Worm (Caenorhabditis elegans): ENCODE results near the gene tric-1B.1.

The tric-1B.1 gene

DNA sequence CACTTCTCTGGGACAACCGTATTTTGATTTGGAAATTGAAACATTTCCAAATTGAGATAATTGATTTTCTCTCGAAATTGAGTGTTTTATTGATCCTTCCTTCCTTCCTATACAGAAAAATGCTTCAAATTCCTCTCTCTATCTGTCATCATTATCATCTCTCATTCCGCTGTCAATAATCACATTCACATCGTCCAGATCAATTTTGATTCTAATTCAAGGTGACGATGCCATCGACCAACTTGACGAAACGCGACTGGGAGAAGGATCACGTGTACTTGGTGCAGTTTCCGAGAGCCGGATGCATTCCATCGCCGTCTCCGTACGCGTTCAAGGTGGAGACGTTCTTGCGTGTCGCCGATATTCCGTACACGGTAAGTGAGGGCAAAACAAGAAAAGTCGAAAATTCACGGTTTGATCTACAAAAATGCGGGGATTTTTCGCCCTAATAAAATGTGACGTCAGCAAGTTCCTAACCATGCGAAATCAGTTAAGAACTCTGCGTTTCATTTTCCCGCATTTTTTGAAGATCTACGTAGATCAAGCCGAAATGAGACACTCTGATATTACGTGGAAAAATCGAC, 2.0 kb downstream of the tric-1B.1 start, which contains the start of gene faxc-1:
Gene faxc-1, plus strand, starts transcription at position 222 of the 584 bp plus-strand sequence.
- TF ChIP-seq pag-3 (tag; optimal IDR thresholded peaks at IDR 0.05; ENCODE audit: borderline replicate concordance) (no peak), unc-55 (GFP tag; optimal IDR thresholded peaks at IDR 0.05) (peak; percentile 29)

ce11 chrII:12262567-12262966, 3.5 kb downstream of the tric-1B.1 start:
- TF ChIP-seq pha-2 (tag; optimal IDR thresholded peaks at IDR 0.05) = no peak
- TF ChIP-seq unc-86 (tag; optimal IDR thresholded peaks at IDR 0.05) = no peak
- no peak for TF ChIP-seq gmeb-2 (tag; optimal IDR thresholded peaks at IDR 0.05)
- no peak for TF ChIP-seq ceh-9 (tag; optimal IDR thresholded peaks at IDR 0.05)
- TF ChIP-seq ref-2 (tag; optimal IDR thresholded peaks at IDR 0.05) = peak; percentile 3
- TF ChIP-seq ceh-2 (tag; optimal IDR thresholded peaks at IDR 0.05) = no peak
- peak; percentile 31 for TF ChIP-seq unc-55 (GFP tag; optimal IDR thresholded peaks at IDR 0.05)
- no peak for TF ChIP-seq pha-4 (tag; optimal IDR thresholded peaks at IDR 0.05)
- TF ChIP-seq tbx-2 (tag; optimal IDR thresholded peaks at IDR 0.05) = peak; percentile 14
- TF ChIP-seq ceh-6 (GFP tag; optimal IDR thresholded peaks at IDR 0.05) = no peak
- peak; percentile 38 for TF ChIP-seq rnt-1 (tag; optimal IDR thresholded peaks at IDR 0.05)
- TF ChIP-seq sox-4 (tag; optimal IDR thresholded peaks at IDR 0.05) = no peak
- no peak for TF ChIP-seq ceh-34 (tag; optimal IDR thresholded peaks at IDR 0.05)
- peak; percentile 20 for TF ChIP-seq pax-1 (tag; optimal IDR thresholded peaks at IDR 0.05)
- no peak for TF ChIP-seq hlh-6 (tag; optimal IDR thresholded peaks at IDR 0.05)

DNA sequence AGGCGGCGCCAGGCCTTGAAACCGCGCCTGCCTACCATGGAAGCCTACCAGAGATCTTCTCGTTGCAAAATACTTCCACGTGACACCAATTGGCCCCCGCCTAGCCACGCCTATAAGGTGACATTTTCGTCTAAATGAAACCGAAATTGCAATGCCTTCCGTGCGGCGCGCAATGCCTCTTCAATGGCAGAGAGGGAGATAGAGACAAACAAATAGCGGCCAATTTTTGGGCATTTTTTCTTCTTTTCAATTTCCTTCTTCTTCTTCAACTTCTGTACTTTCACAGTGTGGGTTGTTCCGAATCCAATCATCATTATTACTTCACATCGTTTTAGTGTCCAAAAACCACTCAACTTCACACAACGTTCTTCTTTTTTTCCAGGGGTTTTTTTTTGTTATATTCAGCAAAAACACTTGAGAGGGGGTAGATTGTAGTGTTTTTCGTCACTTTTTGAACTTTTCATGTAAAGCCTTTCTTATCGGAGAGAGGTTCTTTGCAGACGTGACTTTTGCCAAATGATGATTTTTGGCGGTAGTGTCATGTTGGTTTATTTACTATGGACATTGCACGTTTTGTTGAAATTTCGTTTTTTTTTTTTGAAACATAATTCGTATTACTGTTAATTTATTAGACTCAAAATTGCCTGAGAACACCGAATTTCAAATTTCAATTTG, 4.8 kb downstream of the tric-1B.1 start:
- TF ChIP-seq C38D4.7 (GFP tag; optimal IDR thresholded peaks at IDR 0.05) (no peak), odd-2 (tag; optimal IDR thresholded peaks at IDR 0.05) (no peak), sox-2 (GFP tag; IDR thresholded peaks at IDR 0.05) (no peak), T23F11.4 (GFP tag; optimal IDR thresholded peaks at IDR 0.05) (no peak)

DNA sequence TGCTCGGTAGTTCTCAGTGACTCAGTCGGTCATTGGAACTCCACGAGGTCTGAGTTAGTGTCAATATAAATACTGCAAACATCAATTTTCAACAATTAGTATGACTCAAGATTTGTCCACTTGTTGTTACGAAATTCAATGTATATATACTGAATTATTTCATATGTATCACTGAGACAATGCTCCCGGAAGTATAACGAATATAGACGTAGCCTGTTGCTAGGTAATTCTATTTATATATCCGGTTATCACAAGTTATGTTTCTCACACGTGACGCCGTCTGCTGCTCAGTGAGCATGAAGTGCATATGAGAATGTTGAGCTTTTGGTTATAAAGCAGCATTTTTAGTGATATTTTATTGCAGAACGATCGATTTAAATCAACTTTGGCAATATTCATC, 5.5 kb downstream of the tric-1B.1 start:
- TF ChIP-seq sdc-2 (tag; optimal IDR thresholded peaks at IDR 0.05) = no peak
- no peak for TF ChIP-seq ceh-6 (GFP tag; optimal IDR thresholded peaks at IDR 0.05)
- TF ChIP-seq hlh-30 (tag; optimal IDR thresholded peaks at IDR 0.05; ENCODE audit: insufficient read depth) = no peak
- TF ChIP-seq ceh-30 (tag; optimal IDR thresholded peaks at IDR 0.05) = no peak
- TF ChIP-seq fkh-6 (tag; optimal IDR thresholded peaks at IDR 0.05) = no peak
- TF ChIP-seq pros-1 (tag; optimal IDR thresholded peaks at IDR 0.05) = no peak
- TF ChIP-seq npax-4 (tag; optimal IDR thresholded peaks at IDR 0.05) = no peak
- TF ChIP-seq ets-4 (tag; optimal IDR thresholded peaks at IDR 0.05) = no peak
- TF ChIP-seq Y22D7AL.16 (tag; optimal IDR thresholded peaks at IDR 0.05) = no peak
- no peak for TF ChIP-seq C38D4.7 (GFP tag; optimal IDR thresholded peaks at IDR 0.05)
- TF ChIP-seq ceh-2 (tag; optimal IDR thresholded peaks at IDR 0.05) = no peak
- no peak for TF ChIP-seq hlh-6 (tag; optimal IDR thresholded peaks at IDR 0.05)
- no peak for TF ChIP-seq zip-5 (tag; optimal IDR thresholded peaks at IDR 0.05)
- TF ChIP-seq ceh-14 (tag; optimal IDR thresholded peaks at IDR 0.05) = no peak
- no peak for TF ChIP-seq nhr-232 (tag; optimal IDR thresholded peaks at IDR 0.05)
- TF ChIP-seq elt-2 (tag; optimal IDR thresholded peaks at IDR 0.05) = no peak
- TF ChIP-seq ceh-18 (tag; optimal IDR thresholded peaks at IDR 0.05) = no peak
- TF ChIP-seq unc-86 (tag; optimal IDR thresholded peaks at IDR 0.05) = no peak
- no peak for TF ChIP-seq pqm-1 (tag; optimal IDR thresholded peaks at IDR 0.05)
- no peak for TF ChIP-seq ceh-31 (tag; optimal IDR thresholded peaks at IDR 0.05)

DNA sequence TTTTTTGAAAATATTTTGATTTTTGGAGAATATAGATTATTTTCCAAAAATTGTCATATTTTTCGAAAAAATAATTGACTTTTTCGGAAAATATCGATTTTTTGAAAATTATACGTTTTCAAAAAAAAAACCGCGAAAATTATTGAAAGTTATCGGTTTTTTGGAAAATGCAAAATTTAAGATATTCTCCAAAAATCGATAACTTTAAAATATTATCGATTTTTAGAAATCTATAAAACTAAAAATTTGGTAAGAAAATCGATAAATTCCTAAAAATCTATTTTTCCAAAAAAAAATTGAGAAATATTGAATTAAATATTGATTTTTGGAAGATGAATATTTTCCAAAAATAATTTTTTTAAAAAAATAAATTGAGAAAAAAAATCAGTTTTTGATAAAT, 8.9 kb downstream of the tric-1B.1 start:
- TF ChIP-seq pros-1 (tag; optimal IDR thresholded peaks at IDR 0.05) (no peak), dmd-4 (tag; optimal IDR thresholded peaks at IDR 0.05; ENCODE audit: borderline replicate concordance) (no peak), ceh-6 (GFP tag; optimal IDR thresholded peaks at IDR 0.05) (no peak), lin-11 (tag; optimal IDR thresholded peaks at IDR 0.05) (no peak), che-1 (tag; optimal IDR thresholded peaks at IDR 0.05) (no peak), pha-4 (tag; optimal IDR thresholded peaks at IDR 0.05) (no peak), ets-4 (tag; optimal IDR thresholded peaks at IDR 0.05) (no peak), ceh-14 (tag; optimal IDR thresholded peaks at IDR 0.05) (no peak), hlh-15 (tag; optimal IDR thresholded peaks at IDR 0.05) (no peak), ceh-31 (tag; optimal IDR thresholded peaks at IDR 0.05) (no peak), rnt-1 (tag; optimal IDR thresholded peaks at IDR 0.05) (no peak), unc-55 (GFP tag; optimal IDR thresholded peaks at IDR 0.05) (no peak), ceh-19 (GFP tag; optimal IDR thresholded peaks at IDR 0.05) (no peak), ceh-9 (tag; optimal IDR thresholded peaks at IDR 0.05) (no peak), ceh-34 (tag; optimal IDR thresholded peaks at IDR 0.05) (no peak), sdc-2 (tag; optimal IDR thresholded peaks at IDR 0.05) (no peak), ceh-48 (tag; optimal IDR thresholded peaks at IDR 0.05) (no peak), F13H6.1 (tag; optimal IDR thresholded peaks at IDR 0.05) (no peak), fkh-6 (tag; optimal IDR thresholded peaks at IDR 0.05) (no peak), Y22D7AL.16 (tag; optimal IDR thresholded peaks at IDR 0.05) (no peak)
